Worm (Caenorhabditis elegans) whole organism, young adult: ENCODE results near the gene srx-129.

Experiments used
- B0019.2 ChIP-seq: fragments of 200-800 bp; sonication (Bioruptor generic); conservative IDR thresholded peaks from 2 replicates; pipeline ENCODE4 v1.3.6; 2022; ENCODE audit warnings: missing genetic modification reagents, missing genetic modification characterization, missing compliant biosample characterization
- B0336.3 ChIP-seq: fragments of 200-800 bp; sonication (Bioruptor generic); IDR thresholded peaks from 2 replicates; pipeline ENCODE4 v1.3.6; 2022; ENCODE audit warnings: missing genetic modification characterization, missing compliant biosample characterization
- C06A6.2 ChIP-seq: fragments of 200-800 bp; sonication (Bioruptor generic); conservative IDR thresholded peaks from 2 replicates; pipeline ENCODE4 v1.3.6; 2022; ENCODE audit warnings: missing genetic modification characterization, missing compliant biosample characterization
- F22D6.2 ChIP-seq: sonication (generic microtip); optimal IDR thresholded peaks from 2 replicates; lab custom pipeline; 2016; ENCODE audit warnings: mild to moderate bottlenecking, missing genetic modification characterization, missing compliant biosample characterization
- F33H1.4 ChIP-seq: fragments of 200-800 bp; sonication (Bioruptor generic); IDR thresholded peaks from 2 replicates; pipeline ENCODE4 v1.3.6; 2022; ENCODE audit warnings: missing genetic modification reagents, missing genetic modification characterization, missing compliant biosample characterization
- F37B4.10 ChIP-seq: fragments of 200-800 bp; sonication (Bioruptor generic); IDR thresholded peaks from 2 replicates; pipeline ENCODE4 v1.3.6; 2022; ENCODE audit warnings: missing genetic modification characterization, missing compliant biosample characterization
- F39B2.1 ChIP-seq: fragments of 200-800 bp; sonication (Bioruptor generic); IDR thresholded peaks from 2 replicates; pipeline ENCODE4 v1.3.6; 2022; ENCODE audit warnings: missing genetic modification reagents, missing genetic modification characterization, missing compliant biosample characterization
- F52B5.7 ChIP-seq: sonication (generic microtip); optimal IDR thresholded peaks from 2 replicates; lab custom pipeline; 2016; ENCODE audit warnings: mild to moderate bottlenecking, missing genetic modification characterization, missing compliant biosample characterization
- K12H6.12 ChIP-seq: fragments of 200-800 bp; sonication (Bioruptor generic); optimal IDR thresholded peaks from 2 replicates; lab custom pipeline; 2018; ENCODE audit warnings: mild to moderate bottlenecking, missing genetic modification characterization, missing compliant biosample characterization
- T07F8.4 ChIP-seq: sonication (generic microtip); optimal IDR thresholded peaks from 2 replicates; lab custom pipeline; 2016; ENCODE audit warnings: mild to moderate bottlenecking, missing genetic modification characterization, moderate library complexity, missing compliant biosample characterization
- athp-1 ChIP-seq: sonication (generic microtip); optimal IDR thresholded peaks from 2 replicates; lab custom pipeline; 2017; ENCODE audit warnings: mild to moderate bottlenecking, missing genetic modification characterization, missing compliant biosample characterization
- ccch-3 ChIP-seq: fragments of 200-800 bp; sonication (Bioruptor generic); optimal IDR thresholded peaks from 2 replicates; lab custom pipeline; 2018; ENCODE audit warnings: mild to moderate bottlenecking, missing genetic modification characterization, missing compliant biosample characterization
- cebp-2 ChIP-seq: fragments of 200-800 bp; sonication (Bioruptor generic); IDR thresholded peaks from 2 replicates; pipeline ENCODE4 v1.3.6; 2022; ENCODE audit warnings: missing genetic modification characterization, missing compliant biosample characterization
- ceh-100 ChIP-seq: fragments of 200-800 bp; sonication (Bioruptor generic); IDR thresholded peaks from 2 replicates; pipeline ENCODE4 v1.3.6; 2022; ENCODE audit warnings: missing genetic modification reagents, missing genetic modification characterization, missing compliant biosample characterization
- ceh-58 ChIP-seq: fragments of 200-800 bp; sonication (Bioruptor generic); IDR thresholded peaks from 2 replicates; pipeline ENCODE4 v1.3.6; 2022; ENCODE audit warnings: missing genetic modification characterization, missing compliant biosample characterization
- ceh-79 ChIP-seq: sonication (generic microtip); optimal IDR thresholded peaks from 2 replicates; lab custom pipeline; 2017; ENCODE audit warnings: mild to moderate bottlenecking, missing genetic modification characterization, missing compliant biosample characterization
- ceh-91 ChIP-seq: fragments of 200-800 bp; sonication (Bioruptor generic); IDR thresholded peaks from 2 replicates; pipeline ENCODE4 v1.3.6; 2022; ENCODE audit warnings: missing genetic modification reagents, missing genetic modification characterization, missing compliant biosample characterization
- chd-7 ChIP-seq: sonication (generic microtip); optimal IDR thresholded peaks from 2 replicates; lab custom pipeline; 2016; ENCODE audit warnings: mild to moderate bottlenecking, missing genetic modification characterization, moderate library complexity, missing compliant biosample characterization
- dpff-1 ChIP-seq: sonication (generic microtip); optimal IDR thresholded peaks from 2 replicates; lab custom pipeline; 2017; ENCODE audit warnings: mild to moderate bottlenecking, missing genetic modification characterization, missing compliant biosample characterization
- egrh-3 ChIP-seq: fragments of 200-800 bp; sonication (Bioruptor generic); IDR thresholded peaks from 2 replicates; pipeline ENCODE4 v1.3.6; 2022; ENCODE audit warnings: missing genetic modification reagents, missing genetic modification characterization, missing compliant biosample characterization
- hlh-12 ChIP-seq: sonication (generic microtip); optimal IDR thresholded peaks from 2 replicates; lab custom pipeline; 2016; ENCODE audit warnings: missing genetic modification characterization, missing compliant biosample characterization
- let-526 ChIP-seq: fragments of 200-800 bp; sonication (Bioruptor generic); IDR thresholded peaks from 2 replicates; pipeline ENCODE4 v1.3.6; 2022; ENCODE audit warnings: missing genetic modification reagents, missing genetic modification characterization, missing compliant biosample characterization
- lin-54 ChIP-seq: fragments of 200-800 bp; sonication (Bioruptor generic); optimal IDR thresholded peaks from 2 replicates; lab custom pipeline; 2018; ENCODE audit warnings: mild to moderate bottlenecking, missing genetic modification characterization, missing compliant biosample characterization
- lir-1 ChIP-seq: fragments of 200-800 bp; sonication (Bioruptor generic); conservative IDR thresholded peaks from 2 replicates; pipeline ENCODE4 v1.3.6; 2022; ENCODE audit warnings: missing genetic modification reagents, missing genetic modification characterization, missing compliant biosample characterization
- madf-8 ChIP-seq: fragments of 200-800 bp; sonication (Bioruptor generic); conservative IDR thresholded peaks from 2 replicates; pipeline ENCODE4 v1.3.6; 2022; ENCODE audit warnings: missing genetic modification reagents, missing genetic modification characterization, missing compliant biosample characterization
- nfya-2 ChIP-seq: fragments of 200-800 bp; sonication (Bioruptor generic); IDR thresholded peaks from 2 replicates; pipeline ENCODE4 v1.3.6; 2022; ENCODE audit warnings: missing genetic modification reagents, missing genetic modification characterization, missing compliant biosample characterization
- nfyb-1 ChIP-seq: fragments of 200-800 bp; sonication (Bioruptor generic); IDR thresholded peaks from 2 replicates; pipeline ENCODE4 v1.3.6; 2022; ENCODE audit warnings: missing genetic modification reagents, missing genetic modification characterization, missing compliant biosample characterization
- nhr-27 ChIP-seq: fragments of 200-800 bp; sonication (Bioruptor generic); optimal IDR thresholded peaks from 2 replicates; lab custom pipeline; 2018; ENCODE audit warnings: mild to moderate bottlenecking, missing genetic modification characterization, moderate library complexity, missing compliant biosample characterization
- repo-1 ChIP-seq: sonication (generic microtip); optimal IDR thresholded peaks from 2 replicates; lab custom pipeline; 2017; ENCODE audit warnings: mild to moderate bottlenecking, missing genetic modification characterization, missing compliant biosample characterization
- snpc-4 ChIP-seq, 5 experiments: fragments of 150-350 bp in 1 of 5; sonication (generic microtip) in 4 of 5; optimal IDR thresholded peaks; 2 replicates each; lab custom pipeline; 2014 to 2018; ENCODE audit warnings: missing genetic modification characterization in 5 of 5, missing biosample characterization in 3 of 5, antibody characterized with exemption in 2 of 5, mild to moderate bottlenecking in 2 of 5, missing compliant biosample characterization in 2 of 5, missing genotype in 2 of 5, moderate library complexity in 2 of 5, missing genetic modification reagents in 1 of 5
- sptf-2 ChIP-seq: fragments of 200-800 bp; sonication (Bioruptor generic); optimal IDR thresholded peaks from 2 replicates; lab custom pipeline; 2018; ENCODE audit warnings: mild to moderate bottlenecking, missing genetic modification characterization, missing compliant biosample characterization
- unc-130 ChIP-seq: sonication (generic microtip); optimal IDR thresholded peaks from 2 replicates; lab custom pipeline; 2016; ENCODE audit warnings: missing genetic modification reagents, missing genetic modification characterization, missing compliant biosample characterization
- unc-62 ChIP-seq: fragments of 150-350 bp; optimal IDR thresholded peaks from 2 replicates; lab custom pipeline; 2014; ENCODE audit warnings: missing biosample characterization, missing genetic modification reagents, missing genetic modification characterization
- xnd-1 ChIP-seq: sonication (generic microtip); optimal IDR thresholded peaks from 2 replicates; lab custom pipeline; 2016; ENCODE audit warnings: missing genotype, missing genetic modification reagents, missing genetic modification characterization, missing compliant biosample characterization
- zim-3 ChIP-seq: sonication (generic microtip); optimal IDR thresholded peaks from 2 replicates; lab custom pipeline; 2017; ENCODE audit warnings: mild to moderate bottlenecking, missing genetic modification characterization, moderate library complexity, missing compliant biosample characterization
- ztf-25 ChIP-seq: fragments of 200-800 bp; sonication (Bioruptor generic); IDR thresholded peaks from 2 replicates; pipeline ENCODE4 v1.3.6; 2022; ENCODE audit warnings: missing genetic modification reagents, missing genetic modification characterization, missing compliant biosample characterization
- ztf-28 ChIP-seq: fragments of 200-800 bp; sonication (Bioruptor generic); IDR thresholded peaks from 2 replicates; pipeline ENCODE4 v1.3.6; 2022; ENCODE audit warnings: missing genetic modification reagents, missing genetic modification characterization, missing compliant biosample characterization

The srx-129 gene

ce11 chrV:13857132-13857531 is 23.1 kb downstream of the srx-129 start, which contains the start of gene srx-136:
Gene srx-136 (plus strand): TSS chrV:13857432.
- no peak for TF ChIP-seq egrh-3 (GFP tag; lab: Robert Waterston, UW)
- TF ChIP-seq nfyb-1 (GFP tag; lab: Robert Waterston, UW) = no peak
- no peak for TF ChIP-seq B0019.2 (GFP tag; lab: Robert Waterston, UW)
- TF ChIP-seq F52B5.7 (tag; lab: Kevin White, UChicago) = no peak
- TF ChIP-seq repo-1 = no peak
- no peak for TF ChIP-seq B0336.3 (GFP tag; lab: Robert Waterston, UW)
- no peak for TF ChIP-seq nhr-27
- no peak for TF ChIP-seq C06A6.2 (GFP tag; lab: Robert Waterston, UW)
- no peak for TF ChIP-seq chd-7 (tag; lab: Kevin White, UChicago)
- TF ChIP-seq F33H1.4 (GFP tag; lab: Robert Waterston, UW) = no peak
- no peak for TF ChIP-seq dpff-1 (tag; lab: Kevin White, UChicago)
- no peak for TF ChIP-seq ccch-3 (GFP tag; lab: Kevin White, UChicago)
- no peak for TF ChIP-seq ztf-25 (GFP tag; lab: Robert Waterston, UW)
- no peak for TF ChIP-seq sptf-2 (GFP tag; lab: Kevin White, UChicago)
- no peak for TF ChIP-seq ceh-79 (tag; lab: Kevin White, UChicago)
- no peak for TF ChIP-seq T07F8.4 (tag; lab: Kevin White, UChicago)
- TF ChIP-seq let-526 = no peak
- TF ChIP-seq ceh-100 (GFP tag; lab: Robert Waterston, UW) = no peak

- no peak for TF ChIP-seq F39B2.1 (GFP tag; lab: Robert Waterston, UW)
- no peak for TF ChIP-seq madf-8 (GFP tag; lab: Robert Waterston, UW)
- no peak for TF ChIP-seq K12H6.12
- no peak for TF ChIP-seq F22D6.2 (tag; lab: Kevin White, UChicago)
- no peak for TF ChIP-seq unc-62 (GFP tag; lab: Kevin White, UChicago)
- no peak for TF ChIP-seq snpc-4 (GFP tag; optimal IDR thresholded peaks at IDR 0.05; lab: Kevin White, UChicago)
- no peak for TF ChIP-seq snpc-4 (tag; optimal IDR thresholded peaks at IDR 0.05; lab: Kevin White, UChicago)
- TF ChIP-seq cebp-2 (GFP tag; lab: Robert Waterston, UW) = no peak
- no peak for TF ChIP-seq zim-3 (tag; lab: Kevin White, UChicago)
- no peak for TF ChIP-seq lin-54 (GFP tag; lab: Kevin White, UChicago)
- no peak for TF ChIP-seq ceh-91 (GFP tag; lab: Robert Waterston, UW)
- TF ChIP-seq sptf-2 (GFP tag; lab: Kevin White, UChicago) = no peak
- TF ChIP-seq lir-1 (GFP tag; lab: Robert Waterston, UW) = no peak
These were observed 24.9 kb downstream of the srx-129 start, which contains the start of gene srx-135 for ce11 chrV:13858906-13859305. Gene srx-135 (plus strand): TSS chrV:13859206.

- TF ChIP-seq F37B4.10 (GFP tag; lab: Robert Waterston, UW) = no peak
- TF ChIP-seq ztf-28 (GFP tag; lab: Robert Waterston, UW) = no peak
- TF ChIP-seq nfya-2 = no peak
- TF ChIP-seq ceh-58 (GFP tag; lab: Robert Waterston, UW) = no peak
- TF ChIP-seq let-526 = no peak
- no peak for TF ChIP-seq unc-130
- TF ChIP-seq hlh-12 (tag; lab: Kevin White, UChicago) = no peak
- no peak for TF ChIP-seq ztf-25 (GFP tag; lab: Robert Waterston, UW)
- no peak for TF ChIP-seq sptf-2 (GFP tag; lab: Kevin White, UChicago)
- TF ChIP-seq athp-1 = no peak
- no peak for TF ChIP-seq xnd-1 (tag; lab: Kevin White, UChicago)
- no peak for TF ChIP-seq C06A6.2 (GFP tag; lab: Robert Waterston, UW)
- TF ChIP-seq, all 124 proteins: peak for 0
These were observed 28.5 kb downstream of the srx-129 start, which contains the start of gene srx-137 for ce11 chrV:13862505-13862904. Gene srx-137 (plus strand): TSS chrV:13862805.
